Fruit fly (Drosophila melanogaster) whole organism, pupa: ENCODE results near the gene siz.
A peak's percentile ranks its signal among the peaks of the same experiment; 100 is the strongest.

Source experiments
- CG10348 ChIP-seq: fragments of 200-800 bp; sonication (Bioruptor generic); IDR thresholded peaks from 2 replicates; pipeline ENCODE4 v1.3.6; 2022; ENCODE audit warnings: missing biosample characterization, missing genetic modification characterization
- CG12605 ChIP-seq: fragments of 200-800 bp; sonication (Bioruptor generic); IDR thresholded peaks from 2 replicates; pipeline ENCODE4 v1.3.6; 2022; ENCODE audit warnings: missing biosample characterization, missing genetic modification characterization
- CG13204 ChIP-seq: fragments of 200-800 bp; sonication (Bioruptor generic); optimal IDR thresholded peaks from 2 replicates; lab custom pipeline; 2018; ENCODE audit warnings: missing biosample characterization, mild to moderate bottlenecking, missing genetic modification characterization, moderate library complexity
- CG14655 ChIP-seq: fragments of 200-800 bp; sonication (Bioruptor generic); optimal IDR thresholded peaks from 3 replicates; lab custom pipeline; 2017; ENCODE audit warnings: mild to moderate bottlenecking, missing biosample characterization, missing genetic modification reagents, missing genetic modification characterization
- CG15710 ChIP-seq: fragments of 200-800 bp; sonication (Bioruptor generic); optimal IDR thresholded peaks from 2 replicates; lab custom pipeline; 2018; ENCODE audit warnings: missing biosample characterization, mild to moderate bottlenecking, missing genetic modification characterization, moderate library complexity
- CG17806 ChIP-seq: fragments of 200-800 bp; sonication (Bioruptor generic); optimal IDR thresholded peaks from 2 replicates; lab custom pipeline; 2018; ENCODE audit warnings: missing biosample characterization, mild to moderate bottlenecking, missing genetic modification characterization, moderate library complexity
- CG32121 ChIP-seq: fragments of 200-800 bp; sonication (Bioruptor generic); IDR thresholded peaks from 2 replicates; pipeline ENCODE4 v1.3.6; 2022; ENCODE audit warnings: missing biosample characterization, missing genetic modification characterization
- CG34367 ChIP-seq: fragments of 200-800 bp; sonication (Bioruptor generic); optimal IDR thresholded peaks from 2 replicates; lab custom pipeline; 2018; ENCODE audit warnings: missing biosample characterization, mild to moderate bottlenecking, missing genetic modification characterization
- CG4496 ChIP-seq: fragments of 200-800 bp; sonication (Bioruptor generic); IDR thresholded peaks from 3 replicates; pipeline ENCODE4 v1.3.6; 2022; ENCODE audit warnings: missing biosample characterization, missing genetic modification characterization
- CG8159 ChIP-seq: fragments of 200-800 bp; sonication (Bioruptor generic); optimal IDR thresholded peaks from 3 replicates; lab custom pipeline; 2018; ENCODE audit warnings: missing biosample characterization, mild to moderate bottlenecking, missing genetic modification characterization, moderate library complexity
- CG8301 ChIP-seq: fragments of 200-800 bp; sonication (Bioruptor generic); optimal IDR thresholded peaks from 2 replicates; lab custom pipeline; 2018; ENCODE audit warnings: missing biosample characterization, mild to moderate bottlenecking, missing genetic modification characterization
- CG9948 ChIP-seq: fragments of 200-800 bp; sonication (Bioruptor generic); optimal IDR thresholded peaks from 2 replicates; lab custom pipeline; 2018; ENCODE audit warnings: missing biosample characterization, mild to moderate bottlenecking, missing genetic modification characterization, moderate library complexity
- D1 ChIP-seq: fragments of 200-800 bp; sonication (Bioruptor generic); optimal IDR thresholded peaks from 2 replicates; lab custom pipeline; 2018; ENCODE audit warnings: missing biosample characterization, mild to moderate bottlenecking, missing genetic modification characterization, moderate library complexity
- EcR ChIP-seq: fragments of 200-800 bp; sonication (Bioruptor generic); optimal IDR thresholded peaks from 3 replicates; lab custom pipeline; 2019; ENCODE audit warnings: missing biosample characterization, missing genetic modification characterization, mild to moderate bottlenecking, moderate library complexity, missing genetic modification reagents
- Ets98B ChIP-seq: fragments of 200-800 bp; sonication (Bioruptor generic); IDR thresholded peaks from 2 replicates; pipeline ENCODE4 v1.3.6; 2022; ENCODE audit warnings: missing biosample characterization, missing genetic modification characterization
- Pif1A ChIP-seq: fragments of 200-800 bp; sonication (Bioruptor generic); optimal IDR thresholded peaks from 3 replicates; lab custom pipeline; 2016; ENCODE audit warnings: missing biosample characterization, missing genetic modification characterization
- Pif1B ChIP-seq: fragments of 200-800 bp; sonication (Bioruptor generic); optimal IDR thresholded peaks from 3 replicates; lab custom pipeline; 2016; ENCODE audit warnings: missing biosample characterization, missing genetic modification characterization
- Snoo ChIP-seq: fragments of 200-800 bp; sonication (Bioruptor generic); optimal IDR thresholded peaks from 3 replicates; lab custom pipeline; 2017; ENCODE audit warnings: missing biosample characterization, mild to moderate bottlenecking, missing genetic modification characterization, inconsistent platforms
- fd96Ca ChIP-seq: fragments of 200-800 bp; sonication (Bioruptor generic); IDR thresholded peaks from 3 replicates; pipeline ENCODE4 v1.3.6; 2022; ENCODE audit warnings: missing biosample characterization, missing genetic modification characterization
- gl ChIP-seq: fragments of 200-800 bp; sonication (Bioruptor generic); optimal IDR thresholded peaks from 2 replicates; lab custom pipeline; 2018; ENCODE audit warnings: missing biosample characterization, mild to moderate bottlenecking, missing genetic modification characterization
- rn ChIP-seq: fragments of 200-800 bp; sonication (Bioruptor generic); IDR thresholded peaks from 2 replicates; pipeline ENCODE4 v1.3.6; 2022; ENCODE audit warnings: missing biosample characterization, missing genetic modification characterization

Gene siz

DNA sequence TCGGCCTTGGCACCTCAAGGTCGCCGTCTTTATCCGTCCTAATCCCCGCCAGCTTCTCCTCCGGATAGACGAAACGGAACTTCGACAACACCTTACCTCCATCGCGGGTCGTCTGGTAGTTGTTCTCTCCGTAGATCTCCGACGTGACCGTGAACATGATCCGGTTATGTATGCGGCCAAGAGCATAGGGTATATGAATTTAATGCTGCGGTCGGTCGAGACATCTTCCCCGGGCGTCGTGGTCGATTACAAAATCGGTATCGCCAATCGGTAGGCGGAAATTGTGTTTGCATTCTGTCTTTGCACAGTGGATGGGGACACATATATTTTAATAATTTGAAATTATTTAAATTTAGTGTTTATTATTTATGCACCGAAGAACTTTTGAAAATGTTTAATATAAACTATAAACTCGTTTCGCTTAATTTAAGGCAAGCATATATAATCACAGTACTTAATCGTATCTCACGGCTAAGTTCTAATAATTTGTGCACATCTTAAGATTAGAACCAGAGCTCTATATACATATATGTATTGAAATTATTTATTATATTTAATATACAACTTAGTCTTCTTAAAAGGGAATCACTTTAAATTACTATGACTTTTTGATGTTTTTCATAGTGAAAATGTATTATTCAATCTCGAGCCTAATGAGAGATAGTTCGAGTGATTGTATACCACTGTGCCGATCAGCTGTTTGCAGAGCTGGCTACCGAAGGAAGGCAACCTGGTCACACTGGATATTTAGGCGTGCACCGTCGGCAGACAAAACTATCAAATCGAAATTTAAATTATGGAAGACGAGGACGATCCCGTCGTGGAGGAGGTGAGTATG lies 3.0 kb upstream of the siz start, which contains the start of the genes CG10584 and Polr3E:
TSS of gene CG10584 (minus strand) at position 268 of the 838 bp plus-strand sequence.
TSS of gene Polr3E (plus strand) at position 733 of the 838 bp plus-strand sequence.
- TF ChIP-seq CG32121 (GFP tag; lab: Robert Waterston, UW) (peak; percentile 88), EcR (peak; percentile 13), CG13204 (peak; percentile 82), CG8159 (peak; percentile 95), CG8301 (tag; lab: Kevin White, UChicago) (peak; percentile 91), CG14655 (GFP tag; lab: Kevin White, UChicago) (peak; percentile 96), gl (tag; lab: Kevin White, UChicago) (peak; percentile 60), Snoo (tag; lab: Kevin White, UChicago) (peak; percentile 94), CG17806 (tag; lab: Kevin White, UChicago) (peak; percentile 92), fd96Ca (no peak), rn (peak; percentile 63; the same call in 1 of the 2 replicates), CG10348 (GFP tag; lab: Robert Waterston, UW) (peak; percentile 46; the same call in 1 of the 2 replicates), CG12605 (GFP tag; lab: Robert Waterston, UW) (peak; percentile 70), Pif1A (GFP tag; lab: Kevin White, UChicago) (peak; percentile 75), CG15710 (tag; lab: Kevin White, UChicago) (peak; percentile 94), D1 (tag; lab: Kevin White, UChicago) (peak; percentile 90), Pif1B (GFP tag; lab: Kevin White, UChicago) (peak; percentile 86), CG34367 (tag; lab: Kevin White, UChicago) (peak; percentile 89), CG9948 (tag; lab: Kevin White, UChicago) (peak; percentile 93), CG4496 (GFP tag; lab: Robert Waterston, UW) (peak; percentile 84), Ets98B (GFP tag; lab: Robert Waterston, UW) (peak; percentile 82)
- TF ChIP-seq, all 21 proteins: peak for 20

dm6 chr3L:21034103-21034280 lies 343 bp upstream of the siz start, which contains the start of gene CG10581:
TSS of gene CG10581 (minus strand) at chr3L:21034203.
- TF ChIP-seq CG10348 (GFP tag; lab: Robert Waterston, UW) (no peak), D1 (tag; lab: Kevin White, UChicago) (no peak), CG12605 (GFP tag; lab: Robert Waterston, UW) (no peak), fd96Ca (no peak), CG13204 (no peak), CG9948 (tag; lab: Kevin White, UChicago) (no peak), CG17806 (tag; lab: Kevin White, UChicago) (no peak), CG8159 (no peak), Pif1A (GFP tag; lab: Kevin White, UChicago) (no peak), gl (tag; lab: Kevin White, UChicago) (no peak), CG15710 (tag; lab: Kevin White, UChicago) (no peak), CG8301 (tag; lab: Kevin White, UChicago) (no peak), Snoo (tag; lab: Kevin White, UChicago) (no peak), CG4496 (GFP tag; lab: Robert Waterston, UW) (no peak), EcR (no peak), rn (no peak), Ets98B (GFP tag; lab: Robert Waterston, UW) (no peak)

DNA sequence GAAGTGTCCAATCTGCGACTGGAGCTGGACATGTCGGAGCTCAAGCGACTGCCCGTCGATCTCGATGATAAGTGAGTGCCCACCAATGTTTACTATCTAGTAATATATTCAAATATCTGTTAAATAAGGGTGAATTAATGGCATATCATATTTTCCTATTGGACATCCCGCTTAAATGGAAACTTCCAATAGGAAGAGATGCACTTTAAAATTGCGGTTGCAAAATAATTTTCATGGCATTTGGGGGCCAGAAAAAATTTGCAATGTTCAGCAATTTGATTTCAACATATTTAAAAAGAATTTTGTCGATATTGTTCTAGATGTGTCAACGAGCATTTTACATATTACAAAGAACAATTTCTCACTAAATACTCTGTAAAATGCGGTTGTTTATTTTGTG lies 896 bp downstream of the siz start:
- TF ChIP-seq CG13204 (no peak), CG8301 (tag; lab: Kevin White, UChicago) (no peak), CG8159 (no peak), CG17806 (tag; lab: Kevin White, UChicago) (no peak), Ets98B (GFP tag; lab: Robert Waterston, UW) (no peak), CG10348 (GFP tag; lab: Robert Waterston, UW) (no peak), CG4496 (GFP tag; lab: Robert Waterston, UW) (no peak), CG15710 (tag; lab: Kevin White, UChicago) (no peak), CG14655 (GFP tag; lab: Kevin White, UChicago) (no peak), rn (no peak), CG32121 (GFP tag; lab: Robert Waterston, UW) (no peak), CG34367 (tag; lab: Kevin White, UChicago) (no peak), CG9948 (tag; lab: Kevin White, UChicago) (no peak), gl (tag; lab: Kevin White, UChicago) (no peak), D1 (tag; lab: Kevin White, UChicago) (no peak), EcR (no peak)

- TF ChIP-seq Snoo (tag; lab: Kevin White, UChicago) (no peak), CG32121 (GFP tag; lab: Robert Waterston, UW) (0 out of 2 replicates have a peak, but pooled peaks have one; percentile 10)
- TF ChIP-seq, all 21 proteins: peak for 1
These were observed 2.1 kb downstream of the siz start for dm6 chr3L:21036257-21036957.

DNA sequence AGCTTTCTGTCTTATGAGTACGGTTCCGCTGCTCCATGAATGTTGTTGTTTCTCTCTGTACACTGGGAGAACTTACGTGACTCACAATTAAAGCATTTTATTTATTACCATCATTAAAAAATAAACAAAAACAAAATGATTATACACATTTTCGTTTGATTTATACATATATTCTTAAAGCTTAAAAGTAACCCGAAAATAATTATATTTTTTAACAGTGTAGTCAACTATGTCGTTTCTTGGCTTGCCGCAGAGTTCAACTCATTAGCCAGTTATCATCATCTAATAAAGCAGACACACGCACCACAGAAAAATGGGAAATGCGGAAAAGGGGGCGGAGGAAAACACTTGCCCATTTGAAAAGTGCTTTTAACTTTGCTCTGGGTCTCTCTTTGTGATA lies 3.1 kb downstream of the siz start:
- peak; percentile 17 for TF ChIP-seq Snoo (tag; lab: Kevin White, UChicago)
- peak; percentile 55 for TF ChIP-seq CG8159
- no peak for TF ChIP-seq EcR
- TF ChIP-seq fd96Ca = no peak
- TF ChIP-seq CG4496 (GFP tag; lab: Robert Waterston, UW) = 0 out of 3 replicates have a peak, but pooled peaks have one; percentile 51
- peak; percentile 74; the same call in 1 of the 2 replicates for TF ChIP-seq CG32121 (GFP tag; lab: Robert Waterston, UW)
- TF ChIP-seq CG34367 (tag; lab: Kevin White, UChicago) = no peak
- peak; percentile 34 for TF ChIP-seq CG9948 (tag; lab: Kevin White, UChicago)
- TF ChIP-seq CG17806 (tag; lab: Kevin White, UChicago) = peak; percentile 21
- no peak; the same call in none of the 2 replicates for TF ChIP-seq Ets98B (GFP tag; lab: Robert Waterston, UW)
- 0 out of 2 replicates have a peak, but pooled peaks have one; percentile 8 for TF ChIP-seq CG10348 (GFP tag; lab: Robert Waterston, UW)
- TF ChIP-seq CG13204 = no peak
- peak; percentile 54 for TF ChIP-seq CG8301 (tag; lab: Kevin White, UChicago)
- peak; percentile 25; the same call in 1 of the 2 replicates for TF ChIP-seq CG12605 (GFP tag; lab: Robert Waterston, UW)
- no peak for TF ChIP-seq gl (tag; lab: Kevin White, UChicago)
- TF ChIP-seq rn = no peak
- no peak for TF ChIP-seq D1 (tag; lab: Kevin White, UChicago)
- peak; percentile 59 for TF ChIP-seq CG14655 (GFP tag; lab: Kevin White, UChicago)
- peak; percentile 5 for TF ChIP-seq Pif1B (GFP tag; lab: Kevin White, UChicago)
- peak; percentile 54 for TF ChIP-seq Pif1A (GFP tag; lab: Kevin White, UChicago)
- TF ChIP-seq CG15710 (tag; lab: Kevin White, UChicago) = peak; percentile 28
